Fruit fly (Drosophila melanogaster): ENCODE measurements around the gene CG13373.

The CG13373 gene

dm6 chrX:492701-493299, 16.0 kb downstream of the CG13373 start:
- no peak for TF ChIP-seq Mio (GFP tag; optimal IDR thresholded peaks at IDR 0.05)
- no peak for TF ChIP-seq Rel (GFP tag; optimal IDR thresholded peaks at IDR 0.05)
- peak; percentile 96 for TF ChIP-seq Rel (tag; optimal IDR thresholded peaks at IDR 0.05)

dm6 chrX:493445-494190, 16.8 kb downstream of the CG13373 start, which contains the start of gene CG17896:
CG17896 (minus strand) TSS chrX:493495.
- TF ChIP-seq psq (GFP tag; optimal IDR thresholded peaks at IDR 0.05) (peak; percentile 95), N (GFP tag; optimal IDR thresholded peaks at IDR 0.05) (peak; percentile 10), Myc (optimal IDR thresholded peaks at IDR 0.05) (no peak), Hnf4 (GFP tag; optimal IDR thresholded peaks at IDR 0.05) (peak; percentile 97), Mio (GFP tag; optimal IDR thresholded peaks at IDR 0.05) (peak; percentile 84), dmrt93B (GFP tag; optimal IDR thresholded peaks at IDR 0.05) (peak; percentile 95), fru (GFP tag; optimal IDR thresholded peaks at IDR 0.05) (peak; percentile 98), br (GFP tag; optimal IDR thresholded peaks at IDR 0.05) (peak; percentile 98), Sp1 (GFP tag; optimal IDR thresholded peaks at IDR 0.05) (peak; percentile 95), GATAd (GFP tag; optimal IDR thresholded peaks at IDR 0.05) (no peak), Jra (GFP tag; optimal IDR thresholded peaks at IDR 0.05) (peak; percentile 83), Hr78 (GFP tag; optimal IDR thresholded peaks at IDR 0.05) (no peak), woc (GFP tag; optimal IDR thresholded peaks at IDR 0.05) (peak; percentile 99), ey (GFP tag; optimal IDR thresholded peaks at IDR 0.05) (peak; percentile 99), rgr (GFP tag; optimal IDR thresholded peaks at IDR 0.05) (peak; percentile 98), Hr83 (GFP tag; optimal IDR thresholded peaks at IDR 0.05; ENCODE audit: poor library complexity, severe bottlenecking) (peak; percentile 61), h (GFP tag; optimal IDR thresholded peaks at IDR 0.05) (peak; percentile 99), sv (GFP tag; optimal IDR thresholded peaks at IDR 0.05) (peak; percentile 94), HLH106 (tag; optimal IDR thresholded peaks at IDR 0.05) (peak; percentile 96), tai (GFP tag; optimal IDR thresholded peaks at IDR 0.05) (no peak), CG32264 (GFP tag; optimal IDR thresholded peaks at IDR 0.05) (peak; percentile 96), Rel (GFP tag; optimal IDR thresholded peaks at IDR 0.05) (peak; percentile 86), Rel (tag; optimal IDR thresholded peaks at IDR 0.05) (peak; percentile 61), Abd-B (GFP tag; optimal IDR thresholded peaks at IDR 0.05) (no peak), lola (GFP tag; optimal IDR thresholded peaks at IDR 0.05) (no peak), CG9705 (GFP tag; optimal IDR thresholded peaks at IDR 0.05) (peak; percentile 67), OdsH (GFP tag; optimal IDR thresholded peaks at IDR 0.05) (peak; percentile 98), jim (GFP tag; optimal IDR thresholded peaks at IDR 0.05) (no peak), foxo (GFP tag; optimal IDR thresholded peaks at IDR 0.05) (peak; percentile 95 to 99)

dm6 chrX:494191-494554, 17.4 kb downstream of the CG13373 start:
- TF ChIP-seq Jra (GFP tag; optimal IDR thresholded peaks at IDR 0.05), result no peak
- TF ChIP-seq HLH106 (tag; optimal IDR thresholded peaks at IDR 0.05), result no peak
- TF ChIP-seq sage (GFP tag; optimal IDR thresholded peaks at IDR 0.05), result no peak
- TF ChIP-seq ey (GFP tag; optimal IDR thresholded peaks at IDR 0.05), result no peak
- TF ChIP-seq Dif (GFP tag; optimal IDR thresholded peaks at IDR 0.05; ENCODE audit: partially characterized antibody), result peak; percentile 45
- no peak for TF ChIP-seq brk (GFP tag; optimal IDR thresholded peaks at IDR 0.05)
- no peak for TF ChIP-seq N (GFP tag; optimal IDR thresholded peaks at IDR 0.05)
- no peak for TF ChIP-seq jim (GFP tag; optimal IDR thresholded peaks at IDR 0.05)
- no peak for TF ChIP-seq Sp1 (GFP tag; optimal IDR thresholded peaks at IDR 0.05)
- no peak for TF ChIP-seq CG32264 (GFP tag; optimal IDR thresholded peaks at IDR 0.05)
- no peak for TF ChIP-seq foxo (GFP tag; optimal IDR thresholded peaks at IDR 0.05)
- TF ChIP-seq tai (GFP tag; optimal IDR thresholded peaks at IDR 0.05), result no peak
- TF ChIP-seq dl (GFP tag; optimal IDR thresholded peaks at IDR 0.05; ENCODE audit: insufficient read depth in 1 of 2, partially characterized antibody in 2 of 2), result no peak
- no peak for TF ChIP-seq Dfd (GFP tag; optimal IDR thresholded peaks at IDR 0.05)
- no peak for TF ChIP-seq CG9705 (GFP tag; optimal IDR thresholded peaks at IDR 0.05)
- TF ChIP-seq Myc (optimal IDR thresholded peaks at IDR 0.05), result peak; percentile 14

Measured in whole organism, wandering third instar larva.